Worm (Caenorhabditis elegans): ENCODE data around the gene Y66H1A.8.

DNA sequence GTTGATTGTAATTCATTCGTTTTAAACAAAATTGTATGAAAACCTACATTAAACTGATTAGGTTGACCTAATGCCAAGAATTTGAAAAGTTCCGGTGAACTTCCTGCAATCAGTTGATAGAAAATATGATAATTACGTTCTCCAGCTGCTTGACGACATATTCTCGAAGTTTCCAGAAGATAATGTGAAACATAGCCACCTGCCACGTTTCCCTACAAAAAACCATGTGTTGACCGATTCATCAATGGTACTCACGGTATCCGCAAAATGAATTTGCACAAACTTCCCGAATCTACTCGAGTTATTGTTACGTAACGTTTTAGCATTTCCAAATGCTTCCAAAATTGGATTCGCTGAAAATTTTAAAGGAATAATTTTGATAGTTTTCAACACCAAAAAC lies 16.3 kb downstream of the Y66H1A.8 start:
- TF ChIP-seq fkh-10 (GFP tag; optimal IDR thresholded peaks at IDR 0.05), result no peak
- no peak for TF ChIP-seq daf-12 (tag; optimal IDR thresholded peaks at IDR 0.05)
- no peak for TF ChIP-seq nhr-12 (tag; optimal IDR thresholded peaks at IDR 0.05)
- TF ChIP-seq nhr-11 (tag; optimal IDR thresholded peaks at IDR 0.05), result no peak
- TF ChIP-seq unc-39 (tag; optimal IDR thresholded peaks at IDR 0.05), result no peak
- TF ChIP-seq pqm-1 (tag; optimal IDR thresholded peaks at IDR 0.05), result no peak

Data from whole organism, L3 larva.